Worm (Caenorhabditis elegans): ENCODE results near the gene ZK757.10.

Gene ZK757.10

DNA sequence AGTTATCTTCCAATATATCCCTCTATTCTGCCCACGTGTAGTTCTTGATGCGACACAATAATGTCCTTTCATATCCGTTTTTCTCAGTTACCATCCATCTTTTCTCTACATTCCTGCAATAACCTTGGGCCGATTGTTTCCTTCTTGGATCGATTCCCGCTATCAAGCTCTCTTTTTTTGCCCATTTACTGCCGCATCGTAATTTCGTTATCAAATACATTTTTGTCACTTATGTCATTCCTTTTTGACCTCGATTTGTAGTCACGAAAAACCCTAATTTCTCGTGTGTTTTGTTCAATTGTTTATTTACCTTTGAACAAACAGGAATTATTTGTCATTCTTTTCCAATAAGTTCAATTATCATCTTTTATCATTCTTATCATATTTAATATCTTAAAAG, 27.1 kb upstream of the ZK757.10 start:
- TF ChIP-seq dve-1 (tag; optimal IDR thresholded peaks at IDR 0.05; ENCODE audit: insufficient read depth): peak; percentile 85
- TF ChIP-seq nhr-76 (tag; optimal IDR thresholded peaks at IDR 0.05): no peak
- peak; percentile 63 for TF ChIP-seq dmd-6 (GFP tag; IDR thresholded peaks at IDR 0.05)
- TF ChIP-seq nhr-77 (tag; optimal IDR thresholded peaks at IDR 0.05): peak; percentile 33
- TF ChIP-seq hlh-11 (tag; optimal IDR thresholded peaks at IDR 0.05): peak; percentile 58
- peak; percentile 65 for TF ChIP-seq php-3 (GFP tag; IDR thresholded peaks at IDR 0.05)
- peak in 1 of 2 experiments; percentile 73 for TF ChIP-seq unc-62 (GFP tag; optimal IDR thresholded peaks at IDR 0.05 in 1 of 2)
- no peak for TF ChIP-seq unc-62 (tag; optimal IDR thresholded peaks at IDR 0.05)
- no peak for TF ChIP-seq pha-4 (GFP tag; IDR thresholded peaks at IDR 0.05)
- TF ChIP-seq pha-4 (tag; optimal IDR thresholded peaks at IDR 0.05): no peak
- no peak for TF ChIP-seq fos-1 (tag; optimal IDR thresholded peaks at IDR 0.05)
- peak; percentile 45 for TF ChIP-seq pqm-1 (tag; optimal IDR thresholded peaks at IDR 0.05)
- peak; percentile 10 for TF ChIP-seq nhr-102 (tag; optimal IDR thresholded peaks at IDR 0.05)
- TF ChIP-seq mxl-3 (GFP tag; optimal IDR thresholded peaks at IDR 0.05): peak; percentile 47
- TF ChIP-seq tra-1 (GFP tag; IDR thresholded peaks at IDR 0.05): 0 out of 2 replicates have a peak, but pooled peaks have one; percentile 43
- peak in 1 of 2 experiments; percentile 54 for TF ChIP-seq mdl-1 (tag; optimal IDR thresholded peaks at IDR 0.05)
- TF ChIP-seq mep-1 (tag; optimal IDR thresholded peaks at IDR 0.05): peak; percentile 6
- TF ChIP-seq nhr-28 (tag; optimal IDR thresholded peaks at IDR 0.05): peak; percentile 87
- no peak for TF ChIP-seq R02D3.7 (tag; optimal IDR thresholded peaks at IDR 0.05)
- peak; percentile 57 for TF ChIP-seq hlh-30 (tag; optimal IDR thresholded peaks at IDR 0.05; ENCODE audit: insufficient read depth)
- no peak for TF ChIP-seq zip-11 (GFP tag; IDR thresholded peaks at IDR 0.05)
- no peak for TF ChIP-seq daf-16 (GFP tag; optimal IDR thresholded peaks at IDR 0.05)
- peak; percentile 94 for TF ChIP-seq daf-16 (tag; optimal IDR thresholded peaks at IDR 0.05)

- peak; percentile 18 for TF ChIP-seq hlh-11 (tag; optimal IDR thresholded peaks at IDR 0.05)
- no peak for TF ChIP-seq egl-43 (GFP tag; IDR thresholded peaks at IDR 0.05)
- TF ChIP-seq lin-29 (GFP tag; IDR thresholded peaks at IDR 0.05): no peak
- TF ChIP-seq lin-39 (tag; optimal IDR thresholded peaks at IDR 0.05): no peak
- TF ChIP-seq daf-16 (GFP tag; optimal IDR thresholded peaks at IDR 0.05): no peak
- TF ChIP-seq daf-16 (tag; optimal IDR thresholded peaks at IDR 0.05): peak; percentile 62
- peak; percentile 8 for TF ChIP-seq dve-1 (tag; optimal IDR thresholded peaks at IDR 0.05; ENCODE audit: insufficient read depth)
- TF ChIP-seq nhr-10 (tag; optimal IDR thresholded peaks at IDR 0.05): peak; percentile 10
- no peak for TF ChIP-seq skn-1 (tag; optimal IDR thresholded peaks at IDR 0.05)
- TF ChIP-seq lin-1 (GFP tag; IDR thresholded peaks at IDR 0.05): no peak
- peak; percentile 39; the same call in 1 of the 2 replicates for TF ChIP-seq dmd-6 (GFP tag; IDR thresholded peaks at IDR 0.05)
- TF ChIP-seq nhr-28 (tag; optimal IDR thresholded peaks at IDR 0.05): peak; percentile 51
Measured at ce11 chrIII:9850877-9851276, 26.2 kb upstream of the ZK757.10 start.

- TF ChIP-seq set-16 (GFP tag; IDR thresholded peaks at IDR 0.05): 0 out of 2 replicates have a peak, but pooled peaks have one; percentile 17
- TF ChIP-seq hlh-30 (tag; optimal IDR thresholded peaks at IDR 0.05; ENCODE audit: insufficient read depth): peak; percentile 13
- TF ChIP-seq aha-1 (tag): peak; percentile 54
- no peak for TF ChIP-seq egl-27 (tag; optimal IDR thresholded peaks at IDR 0.05)
- TF ChIP-seq F10B5.3 (tag; optimal IDR thresholded peaks at IDR 0.05): no peak
- no peak for TF ChIP-seq nhr-48 (tag; optimal IDR thresholded peaks at IDR 0.05)
- TF ChIP-seq mep-1 (tag; optimal IDR thresholded peaks at IDR 0.05): peak; percentile 8
Measured at ce11 chrIII:9851547-9851946, 25.5 kb upstream of the ZK757.10 start, which contains the start of gene K11H3.3. TSS of gene K11H3.3 (plus strand) at chrIII:9851854.

ce11 chrIII:9853667-9854620, 23.1 kb upstream of the ZK757.10 start:
- no peak for TF ChIP-seq madf-9 (GFP tag; conservative IDR thresholded peaks at IDR 0.05)
- TF ChIP-seq Y105C5A.15 (GFP tag; IDR thresholded peaks at IDR 0.05): 0 out of 2 replicates have a peak, but pooled peaks have one; percentile 27
- no peak for TF ChIP-seq tag-97 (GFP tag; IDR thresholded peaks at IDR 0.05)
- no peak for TF ChIP-seq tra-1 (GFP tag; IDR thresholded peaks at IDR 0.05)
- peak; percentile 59; the same call in 1 of the 2 replicates for TF ChIP-seq zfp-3 (GFP tag; conservative IDR thresholded peaks at IDR 0.05)
- peak; percentile 1 for TF ChIP-seq aha-1 (tag)
- no peak for TF ChIP-seq ceh-32 (tag; optimal IDR thresholded peaks at IDR 0.05; ENCODE audit: poor library complexity)
- TF ChIP-seq T20F7.1 (GFP tag; optimal IDR thresholded peaks at IDR 0.05): peak; percentile 40
- 0 out of 2 replicates have a peak, but pooled peaks have one; percentile 17 for TF ChIP-seq lin-1 (GFP tag; IDR thresholded peaks at IDR 0.05)
- TF ChIP-seq lin-15B (tag; optimal IDR thresholded peaks at IDR 0.05): no peak
- peak; percentile 48 for TF ChIP-seq mep-1 (tag; optimal IDR thresholded peaks at IDR 0.05)
- TF ChIP-seq lin-38 (GFP tag; IDR thresholded peaks at IDR 0.05): peak; percentile 13; the same call in 1 of the 2 replicates
- peak; percentile 18 for TF ChIP-seq mes-2 (tag; optimal IDR thresholded peaks at IDR 0.05; ENCODE audit: poor library complexity, severe bottlenecking)
- TF ChIP-seq php-3 (GFP tag; IDR thresholded peaks at IDR 0.05): 0 out of 2 replicates have a peak, but pooled peaks have one; percentile 35
- TF ChIP-seq daf-16 (GFP tag; optimal IDR thresholded peaks at IDR 0.05): no peak
- TF ChIP-seq daf-16 (tag; optimal IDR thresholded peaks at IDR 0.05): peak; percentile 1
